Worm (Caenorhabditis elegans) whole organism, L4/young adult: ENCODE data around the gene shpk-1.

Source experiments
- W03F9.2 ChIP-seq: fragments of 150-350 bp; optimal IDR thresholded peaks from 2 replicates; lab custom pipeline; 2014; ENCODE audit warnings: missing biosample characterization, missing genetic modification characterization
- dao-5 ChIP-seq: sonication (generic microtip); optimal IDR thresholded peaks from 2 replicates; lab custom pipeline; 2016; ENCODE audit warnings: missing genotype, missing genetic modification characterization, moderate library complexity, missing compliant biosample characterization
- him-1 ChIP-seq: sonication (generic microtip); optimal IDR thresholded peaks from 2 replicates; lab custom pipeline; 2016; ENCODE audit warnings: missing genotype, missing genetic modification reagents, missing genetic modification characterization, missing compliant biosample characterization

DNA sequence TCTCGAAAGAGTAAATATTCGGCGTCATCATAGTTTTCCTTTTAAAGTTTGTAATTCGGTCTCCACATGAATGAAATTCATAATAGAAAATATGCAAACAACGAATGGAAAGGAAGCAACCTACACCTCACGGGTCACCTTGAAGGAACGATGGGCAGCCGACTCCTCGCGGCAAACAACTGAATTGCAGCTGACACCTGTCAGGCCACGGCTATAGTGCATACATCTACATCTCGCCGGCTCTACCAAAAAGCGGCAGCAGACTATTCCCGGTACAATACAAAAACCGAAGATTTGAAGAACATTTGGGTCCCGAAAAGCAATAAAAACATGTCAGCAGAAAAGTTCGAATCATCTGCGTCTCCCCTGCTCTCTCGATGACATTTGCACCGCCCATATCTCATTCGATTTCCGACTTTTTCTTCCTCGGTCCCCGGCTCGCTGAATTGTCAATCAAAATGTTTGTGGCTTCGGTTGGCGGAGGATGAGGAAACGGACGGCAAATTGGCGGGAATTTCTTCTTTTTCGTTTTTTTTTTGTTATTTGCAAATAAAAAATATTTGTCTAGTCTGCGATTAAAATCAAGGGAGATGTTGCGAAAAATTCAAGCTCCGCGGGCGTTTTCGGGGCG is 28.0 kb downstream of the shpk-1 start:
- TF ChIP-seq W03F9.2 (tag; lab: Kevin White, UChicago) (no peak), dao-5 (no peak), him-1 (no peak)
